Fruit fly (Drosophila melanogaster) whole organism, embryonic: ENCODE data around the gene Bgb.

Source experiments
- Atf-2 ChIP-seq: fragments of 200-800 bp; sonication (Bioruptor generic); optimal IDR thresholded peaks from 2 replicates; lab custom pipeline; 2016; ENCODE audit warnings: missing biosample characterization, missing genetic modification characterization
- BEAF-32 ChIP-seq: fragments of 200-800 bp; sonication (Bioruptor generic); optimal IDR thresholded peaks from 3 replicates; lab custom pipeline; 2017; ENCODE audit warnings: missing biosample characterization, missing genetic modification characterization, mild to moderate bottlenecking, moderate library complexity, missing genetic modification reagents
- C15 ChIP-seq: fragments of 200-800 bp; sonication (Bioruptor generic); IDR thresholded peaks from 3 replicates; pipeline ENCODE4 v1.3.6; 2022; ENCODE audit warnings: missing biosample characterization, missing genetic modification characterization
- CG11504 ChIP-seq: fragments of 200-800 bp; sonication (Bioruptor generic); optimal IDR thresholded peaks from 3 replicates; lab custom pipeline; 2019; ENCODE audit warnings: missing biosample characterization, mild to moderate bottlenecking, missing genetic modification characterization, moderate library complexity
- CG12219 ChIP-seq: fragments of 200-800 bp; sonication (Bioruptor generic); optimal IDR thresholded peaks from 3 replicates; lab custom pipeline; 2018; ENCODE audit warnings: missing biosample characterization, mild to moderate bottlenecking, missing genetic modification characterization
- CG14710 ChIP-seq: fragments of 200-800 bp; sonication (Bioruptor generic); optimal IDR thresholded peaks from 3 replicates; lab custom pipeline; 2019; ENCODE audit warnings: missing biosample characterization, mild to moderate bottlenecking, missing genetic modification characterization, moderate library complexity
- CG14965 ChIP-seq: fragments of 200-800 bp; sonication (Bioruptor generic); optimal IDR thresholded peaks from 2 replicates; lab custom pipeline; 2016; ENCODE audit warnings: missing biosample characterization, missing genetic modification characterization, borderline replicate concordance
- CG15073 ChIP-seq: fragments of 200-800 bp; sonication (Bioruptor generic); optimal IDR thresholded peaks from 2 replicates; lab custom pipeline; 2016; ENCODE audit warnings: missing biosample characterization, missing genetic modification characterization
- CG15514 ChIP-seq: fragments of 200-800 bp; sonication (Bioruptor generic); optimal IDR thresholded peaks from 3 replicates; lab custom pipeline; 2017; ENCODE audit warnings: missing biosample characterization, missing genetic modification characterization, mild to moderate bottlenecking, moderate library complexity, missing genetic modification reagents
- CG17186 ChIP-seq: fragments of 200-800 bp; sonication (Bioruptor generic); optimal IDR thresholded peaks from 3 replicates; lab custom pipeline; 2017; ENCODE audit warnings: missing biosample characterization, missing genetic modification reagents, missing genetic modification characterization
- CG17361 ChIP-seq: fragments of 200-800 bp; sonication (Bioruptor generic); IDR thresholded peaks from 3 replicates; pipeline ENCODE4 v1.3.6; 2022; ENCODE audit warnings: missing biosample characterization, missing genetic modification characterization
- CG18262 ChIP-seq: fragments of 200-800 bp; optimal IDR thresholded peaks from 3 replicates; lab custom pipeline; 2019; ENCODE audit warnings: missing biosample characterization, mild to moderate bottlenecking, missing genetic modification characterization, moderate library complexity
- CG1832 ChIP-seq: fragments of 200-800 bp; sonication (Bioruptor generic); optimal IDR thresholded peaks from 2 replicates; lab custom pipeline; 2017; ENCODE audit warnings: missing biosample characterization, mild to moderate bottlenecking, missing genetic modification characterization, inconsistent platforms
- CG2120 ChIP-seq: fragments of 200-800 bp; sonication (Bioruptor generic); optimal IDR thresholded peaks from 3 replicates; lab custom pipeline; 2016; ENCODE audit warnings: missing biosample characterization, missing genetic modification characterization
- CG5245 ChIP-seq: fragments of 200-800 bp; sonication (Bioruptor generic); optimal IDR thresholded peaks from 3 replicates; lab custom pipeline; 2016; ENCODE audit warnings: missing biosample characterization, missing genetic modification characterization
- CG6689 ChIP-seq: fragments of 200-800 bp; sonication (Bioruptor generic); IDR thresholded peaks from 2 replicates; pipeline ENCODE4 v1.3.6; 2022; ENCODE audit warnings: missing biosample characterization, missing genetic modification characterization
- CG6813 ChIP-seq: fragments of 200-800 bp; sonication (Bioruptor generic); optimal IDR thresholded peaks from 2 replicates; lab custom pipeline; 2017; ENCODE audit warnings: missing biosample characterization, missing genetic modification characterization, mild to moderate bottlenecking, moderate library complexity, missing genetic modification reagents
- CG8089 ChIP-seq: fragments of 200-800 bp; sonication (Bioruptor generic); optimal IDR thresholded peaks from 3 replicates; lab custom pipeline; 2016; ENCODE audit warnings: missing biosample characterization, missing genetic modification characterization
- CG8290 ChIP-seq, 3 experiments: fragments of 200-800 bp; sonication (Bioruptor generic); optimal IDR thresholded peaks; 2 replicates each; lab custom pipeline; 2016 to 2019; ENCODE audit warnings: missing biosample characterization in 3 of 3, missing genetic modification characterization in 3 of 3, mild to moderate bottlenecking in 2 of 3, moderate library complexity in 1 of 3
- CG9727 ChIP-seq: fragments of 200-800 bp; sonication (Bioruptor generic); optimal IDR thresholded peaks from 3 replicates; lab custom pipeline; 2017; ENCODE audit warnings: missing biosample characterization, mild to moderate bottlenecking, missing genetic modification characterization
- CTCF ChIP-seq: fragments of 200-800 bp; sonication (Bioruptor generic); optimal IDR thresholded peaks from 2 replicates; lab custom pipeline; 2017; ENCODE audit warnings: missing biosample characterization, mild to moderate bottlenecking, missing genetic modification characterization, moderate library complexity
- D19A ChIP-seq: fragments of 200-800 bp; optimal IDR thresholded peaks from 3 replicates; lab custom pipeline; 2019; ENCODE audit warnings: missing biosample characterization, mild to moderate bottlenecking, missing genetic modification characterization, moderate library complexity
- Dbx ChIP-seq: fragments of 200-800 bp; sonication (Bioruptor generic); IDR thresholded peaks from 3 replicates; pipeline ENCODE4 v1.3.6; 2022; ENCODE audit warnings: missing biosample characterization, missing genetic modification characterization
- Dref ChIP-seq: fragments of 200-800 bp; sonication (Bioruptor generic); IDR thresholded peaks from 2 replicates; pipeline ENCODE4 v1.3.6; 2022; ENCODE audit warnings: missing biosample characterization, missing genetic modification characterization
- Fer2 ChIP-seq: fragments of 200-800 bp; sonication (Bioruptor generic); optimal IDR thresholded peaks from 2 replicates; lab custom pipeline; 2018; ENCODE audit warnings: missing biosample characterization, mild to moderate bottlenecking, missing genetic modification characterization, moderate library complexity
- Lhr ChIP-seq: fragments of 200-800 bp; sonication (Bioruptor generic); optimal IDR thresholded peaks from 3 replicates; lab custom pipeline; 2017; ENCODE audit warnings: mild to moderate bottlenecking, missing biosample characterization, missing genetic modification reagents, missing genetic modification characterization
- PHDP ChIP-seq: fragments of 200-800 bp; sonication (Bioruptor generic); optimal IDR thresholded peaks from 3 replicates; lab custom pipeline; 2018; ENCODE audit warnings: missing biosample characterization, mild to moderate bottlenecking, missing genetic modification characterization, moderate library complexity
- Sox100B ChIP-seq: fragments of 200-800 bp; sonication (Bioruptor generic); optimal IDR thresholded peaks from 3 replicates; lab custom pipeline; 2018; ENCODE audit warnings: missing biosample characterization, mild to moderate bottlenecking, missing genetic modification characterization
- Sox102F ChIP-seq: fragments of 200-800 bp; sonication (Bioruptor generic); optimal IDR thresholded peaks from 2 replicates; lab custom pipeline; 2018; ENCODE audit warnings: missing biosample characterization, mild to moderate bottlenecking, missing genetic modification characterization, moderate library complexity
- ac ChIP-seq: fragments of 200-800 bp; sonication (Bioruptor generic); optimal IDR thresholded peaks from 3 replicates; lab custom pipeline; 2017; ENCODE audit warnings: missing biosample characterization, mild to moderate bottlenecking, missing genetic modification characterization
- ara ChIP-seq: fragments of 200-800 bp; sonication (Bioruptor generic); IDR thresholded peaks from 2 replicates; pipeline ENCODE4 v1.3.6; 2022; ENCODE audit warnings: missing biosample characterization, missing genetic modification characterization
- cas ChIP-seq: fragments of 200-800 bp; sonication (Bioruptor generic); IDR thresholded peaks from 2 replicates; pipeline ENCODE4 v1.3.6; 2022; ENCODE audit warnings: missing biosample characterization, missing genetic modification characterization
- croc ChIP-seq: fragments of 200-800 bp; sonication (Bioruptor generic); conservative IDR thresholded peaks from 3 replicates; pipeline ENCODE4 v1.3.6; 2022; ENCODE audit warnings: missing biosample characterization, missing genetic modification characterization
- cwo ChIP-seq: fragments of 200-800 bp; sonication (Bioruptor generic); optimal IDR thresholded peaks from 3 replicates; lab custom pipeline; 2017; ENCODE audit warnings: missing biosample characterization, missing genetic modification characterization, mild to moderate bottlenecking, moderate library complexity, missing genetic modification reagents
- dati ChIP-seq: fragments of 200-800 bp; sonication (Bioruptor generic); IDR thresholded peaks from 2 replicates; pipeline ENCODE4 v1.3.6; 2022; ENCODE audit warnings: missing biosample characterization, missing genetic modification characterization
- emc ChIP-seq: fragments of 200-800 bp; sonication (Bioruptor generic); optimal IDR thresholded peaks from 2 replicates; lab custom pipeline; 2016; ENCODE audit warnings: missing biosample characterization, missing genetic modification characterization
- eyg ChIP-seq: fragments of 200-800 bp; sonication (Bioruptor generic); optimal IDR thresholded peaks from 3 replicates; lab custom pipeline; 2016; ENCODE audit warnings: missing biosample characterization, missing genetic modification characterization
- ftz-f1 ChIP-seq: fragments of 200-800 bp; sonication (Bioruptor generic); optimal IDR thresholded peaks from 2 replicates; lab custom pipeline; 2016; ENCODE audit warnings: missing biosample characterization, missing genetic modification characterization
- ham ChIP-seq: fragments of 200-800 bp; sonication (Bioruptor generic); IDR thresholded peaks from 2 replicates; pipeline ENCODE4 v1.3.6; 2022; ENCODE audit warnings: missing biosample characterization, missing genetic modification characterization
- hbn ChIP-seq: fragments of 200-800 bp; sonication (Bioruptor generic); IDR thresholded peaks from 2 replicates; pipeline ENCODE4 v1.3.6; 2022; ENCODE audit warnings: missing biosample characterization, missing genetic modification characterization; ENCODE audit not compliant: partially characterized antibody
- hkb ChIP-seq, 2 experiments: fragments of 200-800 bp in 1 of 2; fragments of >200 bp in 1 of 2; sonication (Bioruptor generic) in 1 of 2; IDR thresholded peaks in 1 of 2; optimal IDR thresholded peaks in 1 of 2; 2 replicates each; pipeline versions ENCODE4 v1.3.6 to Lab custom; 2017 to 2022; ENCODE audit warnings: missing biosample characterization in 1 of 2, missing genetic modification characterization in 1 of 2
- oc ChIP-seq: fragments of 200-800 bp; sonication (Bioruptor generic); optimal IDR thresholded peaks from 2 replicates; lab custom pipeline; 2018; ENCODE audit warnings: missing biosample characterization, mild to moderate bottlenecking, missing genetic modification characterization, moderate library complexity
- phol ChIP-seq: fragments of 200-800 bp; sonication (Bioruptor generic); optimal IDR thresholded peaks from 3 replicates; lab custom pipeline; 2018; ENCODE audit warnings: missing biosample characterization, mild to moderate bottlenecking, missing genetic modification characterization, moderate library complexity
- pita ChIP-seq: fragments of 200-800 bp; sonication (Bioruptor generic); optimal IDR thresholded peaks from 2 replicates; lab custom pipeline; 2017; ENCODE audit warnings: missing biosample characterization, mild to moderate bottlenecking, missing genetic modification characterization
- so ChIP-seq: fragments of 200-800 bp; sonication (Bioruptor generic); IDR thresholded peaks from 3 replicates; pipeline ENCODE4 v1.3.6; 2022; ENCODE audit warnings: missing biosample characterization, missing genetic modification characterization
- sqz ChIP-seq: fragments of 200-800 bp; sonication (Bioruptor generic); optimal IDR thresholded peaks from 3 replicates; lab custom pipeline; 2018; ENCODE audit warnings: missing biosample characterization, mild to moderate bottlenecking, missing genetic modification characterization
- vnd ChIP-seq: fragments of 200-800 bp; sonication (Bioruptor generic); IDR thresholded peaks from 3 replicates; pipeline ENCODE4 v1.3.6; 2022; ENCODE audit warnings: missing biosample characterization, missing genetic modification characterization; ENCODE audit not compliant: partially characterized antibody
- wek ChIP-seq: fragments of 200-800 bp; sonication (Bioruptor generic); optimal IDR thresholded peaks from 3 replicates; lab custom pipeline; 2018; ENCODE audit warnings: missing biosample characterization, mild to moderate bottlenecking, missing genetic modification characterization, moderate library complexity

Bgb gene

dm6 chr3L:1602064-1602832, 37.3 kb upstream of the Bgb start, which contains the start of gene CG12104 (continued):
- TF ChIP-seq eyg (GFP tag; lab: Kevin White, UChicago) (no peak), cas (GFP tag; lab: Robert Waterston, UW) (no peak), Sox100B (GFP tag; lab: Kevin White, UChicago) (no peak), oc (no peak), ham (no peak), ara (no peak), phol (tag; lab: Kevin White, UChicago) (peak; percentile 16), D19A (no peak), vnd (GFP tag; lab: Robert Waterston, UW) (no peak), CG6813 (GFP tag; lab: Kevin White, UChicago) (no peak), CG8290 (GFP tag; optimal IDR thresholded peaks at IDR 0.05; lab: Kevin White, UChicago) (no peak), CG8290 (tag; optimal IDR thresholded peaks at IDR 0.05; lab: Kevin White, UChicago) (peak in 1 of 2 experiments; percentile 13), Dref (GFP tag; lab: Robert Waterston, UW) (no peak), Sox102F (GFP tag; lab: Kevin White, UChicago) (no peak), CTCF (GFP tag; lab: Kevin White, UChicago) (peak; percentile 5), cwo (GFP tag; lab: Kevin White, UChicago) (peak; percentile 40), Fer2 (tag; lab: Kevin White, UChicago) (no peak), CG15514 (GFP tag; lab: Kevin White, UChicago) (peak; percentile 99), pita (no peak), croc (GFP tag; lab: Robert Waterston, UW) (no peak), so (GFP tag; lab: Robert Waterston, UW) (no peak), hbn (GFP tag; lab: Robert Waterston, UW) (no peak), CG17361 (GFP tag; lab: Robert Waterston, UW) (no peak; the same call in 2 of the 3 replicates), CG14965 (GFP tag; lab: Kevin White, UChicago) (no peak), ac (GFP tag; lab: Kevin White, UChicago) (no peak), PHDP (tag; lab: Kevin White, UChicago) (peak; percentile 14), dati (GFP tag; lab: Robert Waterston, UW) (no peak), CG1832 (GFP tag; lab: Kevin White, UChicago) (no peak), Dbx (GFP tag; lab: Robert Waterston, UW) (no peak), hkb (optimal IDR thresholded peaks at IDR 0.05; lab: Kevin White, UChicago) (no peak), hkb (GFP tag; IDR thresholded peaks at IDR 0.05; lab: Robert Waterston, UW) (0 out of 2 replicates have a peak, but pooled peaks have one; percentile 8), C15 (GFP tag; lab: Robert Waterston, UW) (no peak), BEAF-32 (GFP tag; lab: Kevin White, UChicago) (peak; percentile 12), CG9727 (peak; percentile 42), Atf-2 (GFP tag; lab: Kevin White, UChicago) (no peak), emc (no peak), CG8089 (GFP tag; lab: Kevin White, UChicago) (no peak), CG5245 (GFP tag; lab: Kevin White, UChicago) (no peak), sqz (GFP tag; lab: Kevin White, UChicago) (no peak), CG18262 (tag; lab: Kevin White, UChicago) (peak; percentile 16), CG12219 (GFP tag; lab: Kevin White, UChicago) (no peak), CG6689 (GFP tag; lab: Robert Waterston, UW) (0 out of 2 replicates have a peak, but pooled peaks have one; percentile 8), ftz-f1 (GFP tag; lab: Kevin White, UChicago) (no peak), CG2120 (GFP tag; lab: Kevin White, UChicago) (peak; percentile 10), CG17186 (peak; percentile 18), CG11504 (tag; lab: Kevin White, UChicago) (no peak), CG15073 (GFP tag; lab: Kevin White, UChicago) (no peak), wek (GFP tag; lab: Kevin White, UChicago) (no peak), Lhr (GFP tag; lab: Kevin White, UChicago) (peak; percentile 43), CG14710 (peak; percentile 57)
